Worm (Caenorhabditis elegans): Measurements from ENCODE around the gene nspc-17.

DNA sequence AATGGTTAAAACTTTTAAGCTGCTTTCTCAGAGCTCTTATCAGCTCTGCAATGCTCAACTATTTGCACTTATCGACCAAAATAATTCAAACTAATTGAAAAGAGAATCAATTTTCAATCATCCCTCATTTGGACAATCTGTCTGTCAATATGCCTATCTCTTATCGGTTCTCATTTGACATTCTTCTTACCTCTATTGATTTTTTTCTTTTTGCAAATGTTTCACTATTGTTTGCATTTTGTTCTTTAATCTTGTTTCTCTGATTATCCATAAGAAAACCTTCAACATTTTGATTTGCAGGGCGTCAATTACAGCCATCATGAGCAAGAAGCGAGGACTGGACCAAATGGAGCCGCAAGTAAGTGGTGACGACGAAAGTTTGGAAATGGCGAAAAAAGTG lies 8.4 kb downstream of the nspc-17 start, which contains the start of gene D1025.10:
- TF ChIP-seq unc-30 (tag; optimal IDR thresholded peaks at IDR 0.05) (no peak), nhr-237 (tag; optimal IDR thresholded peaks at IDR 0.05) (no peak), alr-1 (tag; optimal IDR thresholded peaks at IDR 0.05; ENCODE audit: borderline replicate concordance) (no peak), elt-2 (tag; optimal IDR thresholded peaks at IDR 0.05) (no peak), nhr-12 (tag; optimal IDR thresholded peaks at IDR 0.05) (no peak), grh-1 (GFP tag; IDR thresholded peaks at IDR 0.05) (no peak), nhr-11 (tag; optimal IDR thresholded peaks at IDR 0.05) (no peak), mdl-1 (tag; optimal IDR thresholded peaks at IDR 0.05) (no peak), jun-1 (tag; optimal IDR thresholded peaks at IDR 0.05) (no peak), pqm-1 (tag; optimal IDR thresholded peaks at IDR 0.05) (no peak)

All from whole organism, L1 larva.